Worm (Caenorhabditis elegans) whole organism, midembryonic: ENCODE data around the gene F16G10.9.

Experiments
- T22C8.4 ChIP-seq: fragments of 200-800 bp; sonication (Bioruptor generic); IDR thresholded peaks from 2 replicates; pipeline ENCODE4 v1.3.6; 2022; ENCODE audit warnings: missing genetic modification characterization, missing compliant biosample characterization
- cog-1 ChIP-seq: sonication (generic microtip); optimal IDR thresholded peaks from 2 replicates; lab custom pipeline; 2016; ENCODE audit warnings: missing genetic modification characterization, missing compliant biosample characterization
- flt-1 ChIP-seq: fragments of 200-800 bp; sonication (Bioruptor generic); IDR thresholded peaks from 2 replicates; pipeline ENCODE4 v1.3.6; 2022; ENCODE audit warnings: missing genetic modification characterization, missing compliant biosample characterization
- klf-2 ChIP-seq: fragments of 200-800 bp; sonication (Bioruptor generic); conservative IDR thresholded peaks from 2 replicates; pipeline ENCODE4 v1.3.6; 2022; ENCODE audit warnings: missing genetic modification reagents, missing genetic modification characterization, missing compliant biosample characterization
- med-1 ChIP-seq: sonication (generic microtip); optimal IDR thresholded peaks from 2 replicates; lab custom pipeline; 2017; ENCODE audit warnings: missing genetic modification characterization, mild to moderate bottlenecking, missing compliant biosample characterization, antibody characterized with exemption, missing genetic modification reagents; ENCODE audit not compliant: insufficient read depth
- ref-1 ChIP-seq: fragments of 200-800 bp; sonication (Bioruptor generic); conservative IDR thresholded peaks from 2 replicates; pipeline ENCODE4 v1.3.6; 2022; ENCODE audit warnings: missing genetic modification reagents, missing genetic modification characterization, missing compliant biosample characterization
- tab-1 ChIP-seq: fragments of 200-800 bp; sonication (Bioruptor generic); IDR thresholded peaks from 2 replicates; pipeline ENCODE4 v1.3.6; 2022; ENCODE audit warnings: missing genetic modification characterization, missing compliant biosample characterization
- ztf-23 ChIP-seq: fragments of 200-800 bp; sonication (Bioruptor generic); IDR thresholded peaks from 2 replicates; pipeline ENCODE4 v1.3.6; 2022; ENCODE audit warnings: missing genetic modification reagents, missing genetic modification characterization, missing compliant biosample characterization
- ztf-29 ChIP-seq: fragments of 200-800 bp; sonication (Bioruptor generic); IDR thresholded peaks from 2 replicates; pipeline ENCODE4 v1.3.6; 2022; ENCODE audit warnings: missing genetic modification reagents, missing genetic modification characterization, missing compliant biosample characterization

The F16G10.9 gene

DNA sequence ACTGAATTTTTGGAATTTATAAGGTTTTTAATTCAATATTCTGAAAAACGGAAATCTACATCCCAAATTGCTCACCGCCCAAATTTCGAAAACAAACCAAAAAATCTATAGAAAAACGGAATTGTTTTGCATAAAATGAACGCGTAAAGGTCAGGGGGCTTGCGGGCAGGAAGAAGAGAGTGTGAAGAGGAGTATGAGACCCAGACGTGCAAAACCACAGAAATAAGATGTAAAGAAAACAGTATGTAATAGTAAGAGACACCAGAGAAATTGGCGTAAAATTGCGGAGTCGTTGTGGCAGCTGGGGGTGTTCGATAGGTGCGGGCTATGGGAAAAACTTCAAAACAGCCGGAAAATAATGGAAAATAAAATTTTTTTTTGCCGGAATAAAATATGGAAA, 44.4 kb downstream of the F16G10.9 start:
- no peak for TF ChIP-seq flt-1 (GFP tag; lab: Robert Waterston, UW)
- TF ChIP-seq T22C8.4 (GFP tag; lab: Robert Waterston, UW) = no peak
- TF ChIP-seq ztf-23 (GFP tag; lab: Robert Waterston, UW) = no peak
- TF ChIP-seq med-1 (GFP tag; lab: Kevin White, UChicago) = no peak
- TF ChIP-seq cog-1 (tag; lab: Kevin White, UChicago) = no peak
- TF ChIP-seq klf-2 (GFP tag; lab: Robert Waterston, UW) = no peak
- TF ChIP-seq ref-1 = no peak
- no peak for TF ChIP-seq tab-1 (GFP tag; lab: Robert Waterston, UW)
- no peak for TF ChIP-seq ztf-29 (GFP tag; lab: Robert Waterston, UW)

DNA sequence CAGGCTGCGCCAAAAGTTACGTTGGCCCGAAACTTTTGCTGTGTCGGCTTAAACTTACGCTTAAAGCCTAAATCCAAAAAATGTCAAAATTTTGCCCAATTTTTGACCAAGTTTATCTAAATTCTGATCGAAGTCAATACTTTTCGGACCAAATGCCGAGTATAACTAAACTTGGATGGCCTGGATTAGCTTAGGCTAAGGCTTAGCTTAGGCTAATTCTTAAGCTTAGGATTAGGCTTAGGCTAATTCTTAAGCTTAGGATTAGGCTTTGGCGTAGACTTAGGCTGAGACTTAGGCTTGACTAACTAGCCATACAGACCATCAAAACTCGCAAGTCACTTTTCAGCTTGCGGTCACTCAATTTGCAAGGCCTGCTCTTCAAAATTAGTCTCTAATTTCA, 49.2 kb downstream of the F16G10.9 start:
- TF ChIP-seq ztf-23 (GFP tag; lab: Robert Waterston, UW) (no peak), flt-1 (GFP tag; lab: Robert Waterston, UW) (no peak)

DNA sequence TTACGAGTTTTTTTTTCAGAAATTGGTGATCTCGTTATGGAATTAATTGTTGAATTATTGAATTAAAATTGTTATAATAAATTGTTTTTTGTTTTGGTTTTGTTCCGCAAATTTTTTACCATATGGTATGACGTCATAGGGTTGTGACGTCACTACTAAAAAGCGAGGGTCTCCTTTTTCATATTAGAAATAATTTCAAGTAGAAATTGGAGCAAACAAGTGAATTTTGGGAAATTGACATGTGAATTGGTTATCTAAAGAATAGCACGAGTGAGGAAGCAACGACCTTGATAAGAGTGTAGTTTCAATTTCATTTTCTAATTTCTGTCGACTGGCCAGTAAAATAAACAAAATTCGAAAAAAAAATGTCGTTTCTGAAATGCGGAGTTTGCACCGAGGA, 49.8 kb downstream of the F16G10.9 start, which contains the start of gene F43C11.7:
F43C11.7 (plus strand) TSS at position 326 of the 400 bp plus-strand sequence.
- TF ChIP-seq med-1 (GFP tag; lab: Kevin White, UChicago) = no peak
